Worm (Caenorhabditis elegans): ENCODE results near the gene F44A2.3.

The F44A2.3 gene

ce11 chrV:9297332-9297731 is 7.9 kb upstream of the F44A2.3 start, which contains the start of gene F44A2.5:
Gene F44A2.5 (plus strand): TSS chrV:9297632.
- no peak for TF ChIP-seq mxl-3 (GFP tag; optimal IDR thresholded peaks at IDR 0.05)
- TF ChIP-seq lin-38 (GFP tag; IDR thresholded peaks at IDR 0.05), result no peak
- TF ChIP-seq lin-15B (tag; optimal IDR thresholded peaks at IDR 0.05), result no peak
- no peak for TF ChIP-seq lsy-2 (tag; optimal IDR thresholded peaks at IDR 0.05)
- TF ChIP-seq tag-97 (GFP tag; IDR thresholded peaks at IDR 0.05), result no peak
- no peak for TF ChIP-seq zag-1 (tag; optimal IDR thresholded peaks at IDR 0.05)
- no peak for TF ChIP-seq unc-39 (tag; optimal IDR thresholded peaks at IDR 0.05)
- TF ChIP-seq pha-4 (GFP tag; IDR thresholded peaks at IDR 0.05), result no peak
- TF ChIP-seq pha-4 (tag; optimal IDR thresholded peaks at IDR 0.05), result no peak
- no peak for TF ChIP-seq mes-2 (tag; optimal IDR thresholded peaks at IDR 0.05; ENCODE audit: poor library complexity, severe bottlenecking)
- no peak for TF ChIP-seq dmd-8 (GFP tag; IDR thresholded peaks at IDR 0.05)

ce11 chrV:9303026-9303425 is 2.2 kb upstream of the F44A2.3 start, which contains the start of gene nhr-39:
Gene nhr-39 (plus strand): TSS chrV:9303326.
- TF ChIP-seq aly-2 (tag; optimal IDR thresholded peaks at IDR 0.05), result no peak
- TF ChIP-seq pqm-1 (tag; optimal IDR thresholded peaks at IDR 0.05), result no peak
- no peak for TF ChIP-seq gei-8 (GFP tag; optimal IDR thresholded peaks at IDR 0.05)
- TF ChIP-seq madf-5 (GFP tag; IDR thresholded peaks at IDR 0.05), result no peak
- TF ChIP-seq lin-38 (GFP tag; IDR thresholded peaks at IDR 0.05), result no peak

ce11 chrV:9312377-9312776 is 7.2 kb downstream of the F44A2.3 start:
- TF ChIP-seq fkh-10 (GFP tag; optimal IDR thresholded peaks at IDR 0.05) (peak; percentile 65), zip-2 (tag; optimal IDR thresholded peaks at IDR 0.05) (no peak)

- TF ChIP-seq daf-8 (GFP tag; IDR thresholded peaks at IDR 0.05), result no peak
- TF ChIP-seq aly-2 (tag; optimal IDR thresholded peaks at IDR 0.05), result no peak
- peak in 1 of 2 experiments; percentile 96 for TF ChIP-seq unc-62 (GFP tag; optimal IDR thresholded peaks at IDR 0.05 in 1 of 2)
- TF ChIP-seq unc-62 (tag; optimal IDR thresholded peaks at IDR 0.05), result no peak
- TF ChIP-seq lsy-2 (tag; optimal IDR thresholded peaks at IDR 0.05), result no peak
- no peak for TF ChIP-seq F44E2.7 (GFP tag; IDR thresholded peaks at IDR 0.05)
Measured at ce11 chrV:9314408-9314807, 9.2 kb downstream of the F44A2.3 start.

- TF ChIP-seq daf-8 (GFP tag; IDR thresholded peaks at IDR 0.05) (no peak), cey-2 (tag; optimal IDR thresholded peaks at IDR 0.05; ENCODE audit: borderline replicate concordance, insufficient read depth) (no peak), dpl-1 (GFP tag; optimal IDR thresholded peaks at IDR 0.05) (no peak), ctbp-1 (GFP tag; IDR thresholded peaks at IDR 0.05) (0 out of 2 replicates have a peak, but pooled peaks have one; percentile 41), aha-1 (tag) (no peak), hif-1 (tag; optimal IDR thresholded peaks at IDR 0.05) (no peak), fkh-10 (GFP tag; optimal IDR thresholded peaks at IDR 0.05) (peak; percentile 65), hlh-11 (tag; optimal IDR thresholded peaks at IDR 0.05) (no peak), ZK546.5 (tag; optimal IDR thresholded peaks at IDR 0.05) (no peak), mes-2 (tag; optimal IDR thresholded peaks at IDR 0.05; ENCODE audit: poor library complexity, severe bottlenecking) (no peak)
Measured at ce11 chrV:9316970-9317369, 11.8 kb downstream of the F44A2.3 start.

- TF ChIP-seq fkh-10 (GFP tag; optimal IDR thresholded peaks at IDR 0.05) (no peak), dmd-8 (GFP tag; IDR thresholded peaks at IDR 0.05) (peak; percentile 99), T26A8.4 (GFP tag; IDR thresholded peaks at IDR 0.05) (no peak; the same call in 1 of the 2 replicates), hlh-30 (tag; optimal IDR thresholded peaks at IDR 0.05; ENCODE audit: insufficient read depth) (peak; percentile 62), nhr-77 (tag; optimal IDR thresholded peaks at IDR 0.05) (no peak), daf-12 (tag; optimal IDR thresholded peaks at IDR 0.05) (no peak), hif-1 (tag; optimal IDR thresholded peaks at IDR 0.05) (peak in 1 of 2 experiments; percentile 62), daf-8 (GFP tag; IDR thresholded peaks at IDR 0.05) (0 out of 2 replicates have a peak, but pooled peaks have one; percentile 76), lir-3 (tag; optimal IDR thresholded peaks at IDR 0.05) (peak; percentile 69), fos-1 (tag; optimal IDR thresholded peaks at IDR 0.05) (no peak), nhr-76 (tag; optimal IDR thresholded peaks at IDR 0.05) (no peak), zfp-3 (GFP tag; conservative IDR thresholded peaks at IDR 0.05) (peak; percentile 76), ceh-20 (GFP tag; IDR thresholded peaks at IDR 0.05) (peak; percentile 80), mdl-1 (tag; optimal IDR thresholded peaks at IDR 0.05) (no peak), dmd-9 (GFP tag; IDR thresholded peaks at IDR 0.05) (peak; percentile 75), lin-38 (GFP tag; IDR thresholded peaks at IDR 0.05) (no peak; the same call in none of the 2 replicates), unc-39 (tag; optimal IDR thresholded peaks at IDR 0.05) (no peak), duxl-1 (tag; optimal IDR thresholded peaks at IDR 0.05; ENCODE audit: poor library complexity) (no peak), mdt-29 (GFP tag; IDR thresholded peaks at IDR 0.05) (no peak; the same call in 1 of the 2 replicates), tag-97 (GFP tag; IDR thresholded peaks at IDR 0.05) (0 out of 2 replicates have a peak, but pooled peaks have one; percentile 52)
Measured at ce11 chrV:9318046-9318445, 12.8 kb downstream of the F44A2.3 start, which contains the start of gene kvs-3. Gene kvs-3 (plus strand): TSS chrV:9318311.
